Worm (Caenorhabditis elegans) whole organism, L2 larva: ENCODE measurements around the gene flp-12.

Source experiments
- blmp-1 ChIP-seq: sonication (generic microtip); optimal IDR thresholded peaks from 2 replicates; lab custom pipeline; 2017; ENCODE audit warnings: missing genetic modification characterization, mild to moderate bottlenecking, missing compliant biosample characterization, antibody characterized with exemption, moderate library complexity; ENCODE audit not compliant: insufficient read depth
- egl-27 ChIP-seq: sonication (generic microtip); optimal IDR thresholded peaks from 3 replicates; lab custom pipeline; 2017; ENCODE audit warnings: missing biosample characterization, missing genetic modification reagents, missing genetic modification characterization
- elt-1 ChIP-seq: fragments of 150-350 bp; optimal IDR thresholded peaks from 2 replicates; lab custom pipeline; 2014; ENCODE audit warnings: missing biosample characterization, missing genetic modification characterization
- elt-3 ChIP-seq: sonication (generic microtip); optimal IDR thresholded peaks from 2 replicates; lab custom pipeline; 2017; ENCODE audit warnings: missing biosample characterization, missing genetic modification characterization
- lin-11 ChIP-seq: fragments of 150-350 bp; sonication (generic microtip); optimal IDR thresholded peaks from 2 replicates; lab custom pipeline; 2014; ENCODE audit warnings: missing biosample characterization, missing genetic modification characterization, inconsistent platforms, mixed read lengths
- mdl-1 ChIP-seq, 2 experiments: fragments of 150-350 bp in 1 of 2; sonication (generic microtip) in 1 of 2; optimal IDR thresholded peaks; 2 replicates each; lab custom pipeline; 2017; ENCODE audit warnings: missing biosample characterization in 2 of 2, missing genetic modification characterization in 2 of 2
- nhr-25 ChIP-seq: fragments of 150-350 bp; sonication (generic microtip); optimal IDR thresholded peaks from 3 replicates; lab custom pipeline; 2014; ENCODE audit warnings: missing biosample characterization, missing genetic modification characterization
- nhr-77 ChIP-seq: fragments of 150-350 bp; optimal IDR thresholded peaks from 2 replicates; lab custom pipeline; 2014; ENCODE audit warnings: missing biosample characterization, missing genetic modification characterization
- skn-1 ChIP-seq: sonication (generic microtip); optimal IDR thresholded peaks from 2 replicates; lab custom pipeline; 2017; ENCODE audit warnings: missing biosample characterization, missing genetic modification characterization
- snpc-4 ChIP-seq: fragments of 150-350 bp; optimal IDR thresholded peaks from 2 replicates; lab custom pipeline; 2014; ENCODE audit warnings: missing biosample characterization, missing genetic modification characterization
- unc-39 ChIP-seq: fragments of 150-350 bp; optimal IDR thresholded peaks from 2 replicates; lab custom pipeline; 2014; ENCODE audit warnings: missing biosample characterization, missing genetic modification characterization

DNA sequence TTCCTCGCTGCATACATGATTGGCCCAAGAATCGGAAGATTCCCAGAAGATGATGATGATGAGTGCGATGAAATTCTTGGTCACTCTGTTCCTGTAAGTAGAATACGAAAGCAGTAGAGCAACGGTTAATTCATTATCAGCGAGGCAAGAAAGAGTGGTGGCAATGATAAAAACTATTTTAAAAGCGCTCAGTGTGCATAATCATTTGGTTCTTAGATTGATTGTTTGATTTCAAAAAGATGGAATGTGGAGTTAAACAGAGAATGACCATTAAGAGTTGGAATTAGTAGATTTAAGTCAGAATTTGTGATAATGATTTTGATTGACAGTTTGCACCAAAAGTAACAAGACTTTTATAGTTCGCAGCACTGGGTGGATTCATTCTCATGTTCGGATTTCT lies 25.0 kb downstream of the flp-12 start:
- TF ChIP-seq nhr-77 (tag; lab: Kevin White, UChicago) (no peak), elt-1 (no peak), lin-11 (tag; lab: Kevin White, UChicago) (no peak), snpc-4 (no peak), elt-3 (tag; lab: Kevin White, UChicago) (no peak), mdl-1 (tag; optimal IDR thresholded peaks at IDR 0.05; lab: Kevin White, UChicago) (no peak), nhr-25 (tag; lab: Kevin White, UChicago) (no peak), unc-39 (tag; lab: Kevin White, UChicago) (no peak), skn-1 (tag; lab: Kevin White, UChicago) (no peak), egl-27 (tag; lab: Kevin White, UChicago) (no peak), blmp-1 (tag; lab: Kevin White, UChicago) (no peak)
